Worm (Caenorhabditis elegans) whole organism, L4 larva: Measurements from ENCODE around the gene gln-5.

Experiments used
- F44E2.7 ChIP-seq: fragments of 200-800 bp; sonication (Bioruptor generic); IDR thresholded peaks from 2 replicates; pipeline ENCODE4 v2.1.2; 2022; ENCODE audit warnings: missing genetic modification characterization, missing compliant biosample characterization
- F49E8.2 ChIP-seq: sonication (generic microtip); optimal IDR thresholded peaks from 2 replicates; lab custom pipeline; 2016; ENCODE audit warnings: missing compliant biosample characterization, mild to moderate bottlenecking, missing genetic modification characterization, borderline replicate concordance
- T26A8.4 ChIP-seq: fragments of 200-800 bp; sonication (Bioruptor generic); IDR thresholded peaks from 2 replicates; pipeline ENCODE4 v1.3.6; 2022; ENCODE audit warnings: missing genetic modification characterization, missing compliant biosample characterization
- Y105C5A.15 ChIP-seq: fragments of 200-800 bp; sonication (Bioruptor generic); IDR thresholded peaks from 2 replicates; pipeline ENCODE4 v1.3.6; 2022; ENCODE audit warnings: missing genetic modification characterization, missing compliant biosample characterization
- Y5F2A.4 ChIP-seq: fragments of 200-800 bp; sonication (Bioruptor generic); optimal IDR thresholded peaks from 2 replicates; lab custom pipeline; 2018; ENCODE audit warnings: mild to moderate bottlenecking, missing genetic modification characterization, missing compliant biosample characterization
- aha-1 ChIP-seq: fragments of 150-350 bp; peaks from one replicate; lab custom pipeline; 2014; ENCODE audit warnings: missing biosample characterization, missing genetic modification characterization
- ama-1 ChIP-seq: fragments of 150-350 bp; optimal IDR thresholded peaks from 2 replicates; lab custom pipeline; 2014; ENCODE audit warnings: inconsistent platforms, mixed read lengths
- attf-4 ChIP-seq: sonication (generic microtip); optimal IDR thresholded peaks from 3 replicates; lab custom pipeline; 2017; ENCODE audit warnings: missing biosample characterization, missing genetic modification characterization
- ceh-20 ChIP-seq: fragments of 200-800 bp; sonication (Bioruptor generic); IDR thresholded peaks from 2 replicates; pipeline ENCODE4 v1.3.6; 2022; ENCODE audit warnings: missing genetic modification reagents, missing genetic modification characterization, missing compliant biosample characterization
- ceh-62 ChIP-seq: sonication (generic microtip); optimal IDR thresholded peaks from 2 replicates; lab custom pipeline; 2017; ENCODE audit warnings: missing biosample characterization, missing genetic modification characterization
- ctbp-1 ChIP-seq: fragments of 200-800 bp; sonication (Bioruptor generic); IDR thresholded peaks from 2 replicates; pipeline ENCODE4 v1.3.6; 2022; ENCODE audit warnings: missing genetic modification reagents, missing genetic modification characterization, missing compliant biosample characterization
- daf-19 ChIP-seq: fragments of 200-800 bp; sonication (Bioruptor generic); conservative IDR thresholded peaks from 2 replicates; pipeline ENCODE4 v1.3.6; 2022; ENCODE audit warnings: missing genetic modification characterization, missing compliant biosample characterization
- dmd-8 ChIP-seq: fragments of 200-800 bp; sonication (Bioruptor generic); IDR thresholded peaks from 2 replicates; pipeline ENCODE4 v1.3.6; 2022; ENCODE audit warnings: missing genetic modification characterization, missing compliant biosample characterization
- dmd-9 ChIP-seq: fragments of 200-800 bp; sonication (Bioruptor generic); IDR thresholded peaks from 2 replicates; pipeline ENCODE4 v1.3.6; 2022; ENCODE audit warnings: missing genetic modification reagents, missing genetic modification characterization, missing compliant biosample characterization
- egl-43 ChIP-seq: fragments of 200-800 bp; sonication (Bioruptor generic); IDR thresholded peaks from 2 replicates; pipeline ENCODE4 v1.3.6; 2022; ENCODE audit warnings: missing genetic modification reagents, missing genetic modification characterization, missing compliant biosample characterization
- fkh-10 ChIP-seq: fragments of 150-350 bp; optimal IDR thresholded peaks from 2 replicates; lab custom pipeline; 2014; ENCODE audit warnings: missing biosample characterization, missing genetic modification reagents, missing genetic modification characterization
- gei-8 ChIP-seq: fragments of 200-800 bp; sonication (Bioruptor generic); optimal IDR thresholded peaks from 2 replicates; lab custom pipeline; 2018; ENCODE audit warnings: mild to moderate bottlenecking, missing genetic modification characterization, missing compliant biosample characterization
- hmg-1.1 ChIP-seq: fragments of 200-800 bp; sonication (Bioruptor generic); IDR thresholded peaks from 2 replicates; pipeline ENCODE4 v1.3.6; 2022; ENCODE audit warnings: missing genetic modification reagents, missing genetic modification characterization, missing compliant biosample characterization
- lin-13 ChIP-seq: fragments of 150-350 bp; optimal IDR thresholded peaks from 2 replicates; lab custom pipeline; 2014; ENCODE audit warnings: missing biosample characterization, missing genetic modification reagents, missing genetic modification characterization
- lin-29 ChIP-seq: fragments of 200-800 bp; sonication (Bioruptor generic); IDR thresholded peaks from 2 replicates; pipeline ENCODE4 v1.3.6; 2022; ENCODE audit warnings: missing genetic modification reagents, missing genetic modification characterization, missing compliant biosample characterization
- mxl-2 ChIP-seq: fragments of 200-800 bp; sonication (Bioruptor generic); conservative IDR thresholded peaks from 2 replicates; pipeline ENCODE4 v1.3.6; 2022; ENCODE audit warnings: missing genetic modification reagents, missing genetic modification characterization, missing compliant biosample characterization
- mxl-3 ChIP-seq: fragments of 200-800 bp; sonication (Bioruptor generic); optimal IDR thresholded peaks from 2 replicates; lab custom pipeline; 2018; ENCODE audit warnings: mild to moderate bottlenecking, missing genetic modification characterization, missing compliant biosample characterization
- nhr-10 ChIP-seq: fragments of 150-350 bp; optimal IDR thresholded peaks from 2 replicates; lab custom pipeline; 2014; ENCODE audit warnings: missing biosample characterization, missing genetic modification characterization
- nhr-102 ChIP-seq: sonication (generic microtip); optimal IDR thresholded peaks from 2 replicates; lab custom pipeline; 2016; ENCODE audit warnings: mild to moderate bottlenecking, missing genetic modification characterization, moderate library complexity, missing compliant biosample characterization
- nhr-25 ChIP-seq: sonication (generic microtip); optimal IDR thresholded peaks from 2 replicates; lab custom pipeline; 2017; ENCODE audit warnings: missing genetic modification characterization, mild to moderate bottlenecking, missing compliant biosample characterization, antibody characterized with exemption, moderate library complexity, borderline replicate concordance; ENCODE audit not compliant: insufficient read depth
- nhr-76 ChIP-seq: fragments of 150-350 bp; optimal IDR thresholded peaks from 2 replicates; lab custom pipeline; 2014; ENCODE audit warnings: missing biosample characterization, missing genetic modification characterization
- php-3 ChIP-seq: fragments of 200-800 bp; sonication (Bioruptor generic); IDR thresholded peaks from 2 replicates; pipeline ENCODE4 v1.3.6; 2022; ENCODE audit warnings: missing genetic modification reagents, missing genetic modification characterization, missing compliant biosample characterization
- saeg-2 ChIP-seq: fragments of 200-800 bp; sonication (Bioruptor generic); IDR thresholded peaks from 2 replicates; pipeline ENCODE4 v1.3.6; 2022; ENCODE audit warnings: missing genetic modification reagents, missing genetic modification characterization, missing compliant biosample characterization
- snpc-4 ChIP-seq: fragments of 150-350 bp; optimal IDR thresholded peaks from 2 replicates; lab custom pipeline; 2014; ENCODE audit warnings: missing biosample characterization, missing genetic modification characterization
- spr-3 ChIP-seq: fragments of 200-800 bp; sonication (Bioruptor generic); optimal IDR thresholded peaks from 2 replicates; lab custom pipeline; 2018; ENCODE audit warnings: mild to moderate bottlenecking, missing genetic modification characterization, missing compliant biosample characterization
- unc-130 ChIP-seq: sonication (generic microtip); optimal IDR thresholded peaks from 2 replicates; lab custom pipeline; 2016; ENCODE audit warnings: missing genetic modification reagents, missing genetic modification characterization, missing compliant biosample characterization
- unc-62 ChIP-seq, 3 experiments: fragments of 150-350 bp in 1 of 3; sonication (generic microtip); optimal IDR thresholded peaks in 2 of 3; peaks in 1 of 3; 1 replicate in 1 of 3; 2 replicates in 2 of 3; lab custom pipeline; 2014 to 2017; ENCODE audit warnings: missing biosample characterization in 3 of 3, missing genetic modification characterization in 3 of 3, missing genetic modification reagents in 3 of 3, missing genotype in 1 of 3
- zag-1 ChIP-seq: fragments of 150-350 bp; optimal IDR thresholded peaks from 2 replicates; lab custom pipeline; 2014; ENCODE audit warnings: missing biosample characterization, missing genetic modification characterization
- zip-2 ChIP-seq: fragments of 150-350 bp; optimal IDR thresholded peaks from 2 replicates; lab custom pipeline; 2014; ENCODE audit warnings: missing biosample characterization, missing genetic modification characterization
- ztf-11 ChIP-seq: fragments of 150-350 bp; optimal IDR thresholded peaks from 2 replicates; lab custom pipeline; 2014; ENCODE audit warnings: missing biosample characterization, missing genetic modification characterization

Gene gln-5

DNA sequence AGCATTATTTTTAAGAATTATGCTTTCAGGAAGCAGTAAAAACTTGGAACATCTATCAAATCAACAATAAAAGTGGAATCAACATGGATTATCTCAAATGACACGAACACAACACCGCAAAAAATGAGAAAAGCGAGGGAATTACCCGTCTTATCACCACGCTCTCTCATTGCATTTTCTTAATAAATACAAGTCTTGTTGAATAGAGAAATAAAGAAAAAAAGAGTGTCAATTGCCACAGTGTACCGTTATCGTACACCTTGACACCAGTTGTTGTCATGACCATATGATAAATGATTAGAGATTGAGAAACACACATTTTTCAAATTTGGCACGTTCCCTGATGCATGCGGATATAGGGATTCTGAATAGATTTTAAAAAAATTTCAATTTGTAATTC is 9.7 kb downstream of the gln-5 start (continued):
- TF ChIP-seq zag-1 (tag; lab: Kevin White, UChicago) (no peak), mxl-3 (GFP tag; lab: Kevin White, UChicago) (peak; percentile 94), gei-8 (GFP tag; lab: Kevin White, UChicago) (no peak), lin-13 (GFP tag; lab: Kevin White, UChicago) (peak; percentile 0), ztf-11 (tag; lab: Kevin White, UChicago) (no peak), attf-4 (tag; lab: Kevin White, UChicago) (no peak), php-3 (GFP tag; lab: Robert Waterston, UW) (no peak), ceh-20 (GFP tag; lab: Robert Waterston, UW) (no peak), F49E8.2 (tag; lab: Kevin White, UChicago) (no peak), F44E2.7 (GFP tag; lab: Robert Waterston, UW) (no peak)
- TF ChIP-seq, all 104 proteins: peak for 26

DNA sequence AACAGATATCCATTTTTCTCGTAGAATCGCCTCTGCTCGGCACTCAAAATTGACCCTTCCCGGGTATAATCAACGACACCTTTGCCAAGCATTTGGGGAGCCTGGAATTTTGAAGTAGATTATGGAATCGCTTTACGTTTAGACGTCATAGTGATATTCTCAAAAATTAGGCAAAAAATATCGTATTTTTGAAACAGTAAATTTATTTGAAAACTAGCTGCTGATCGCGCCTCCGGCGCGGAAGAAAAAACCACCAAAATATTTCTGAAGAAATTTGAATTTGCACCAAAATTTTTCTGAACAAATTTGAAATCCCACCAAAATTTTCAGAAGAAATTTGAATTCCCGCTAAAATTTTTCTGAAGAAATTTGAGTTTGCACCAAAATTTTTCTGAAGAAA is 11.1 kb downstream of the gln-5 start, which contains the start of gene ZK550.6:
ZK550.6 (minus strand) TSS at position 101 of the 400 bp plus-strand sequence.
- TF ChIP-seq unc-62 (GFP tag; optimal IDR thresholded peaks at IDR 0.05 in 1 of 2; lab: Kevin White, UChicago) (peak in 1 of 2 experiments; percentile 18), unc-62 (tag; optimal IDR thresholded peaks at IDR 0.05; lab: Kevin White, UChicago) (no peak), aha-1 (tag; lab: Kevin White, UChicago) (peak; percentile 17), dmd-9 (no peak)

DNA sequence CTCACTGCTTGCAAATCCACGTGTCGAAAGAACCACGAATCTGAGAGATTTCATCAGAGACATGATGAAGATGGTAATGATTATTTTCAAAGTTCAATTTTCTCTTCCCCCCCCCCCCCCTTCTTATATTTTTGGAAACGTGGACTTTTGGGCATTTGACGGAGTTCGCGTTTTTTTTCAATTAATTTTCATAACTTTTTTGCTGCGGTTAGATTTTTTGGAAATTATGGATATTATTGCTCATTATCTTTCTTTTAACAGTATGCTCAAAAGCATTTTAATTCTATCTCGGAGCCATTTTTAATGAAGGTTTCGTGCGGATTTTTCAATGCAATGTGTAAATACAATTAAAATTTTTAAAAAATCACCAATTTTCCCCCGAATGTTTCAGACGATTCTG is 14.1 kb downstream of the gln-5 start, which contains the start of gene phyh-1:
phyh-1 (minus strand) TSS at position 101 of the 400 bp plus-strand sequence.
- TF ChIP-seq gei-8 (GFP tag; lab: Kevin White, UChicago) (no peak), ama-1 (no peak), ctbp-1 (GFP tag; lab: Robert Waterston, UW) (no peak), fkh-10 (no peak), egl-43 (GFP tag; lab: Robert Waterston, UW) (no peak), php-3 (GFP tag; lab: Robert Waterston, UW) (no peak), lin-29 (GFP tag; lab: Robert Waterston, UW) (no peak), nhr-25 (tag; lab: Kevin White, UChicago) (no peak), snpc-4 (no peak)

DNA sequence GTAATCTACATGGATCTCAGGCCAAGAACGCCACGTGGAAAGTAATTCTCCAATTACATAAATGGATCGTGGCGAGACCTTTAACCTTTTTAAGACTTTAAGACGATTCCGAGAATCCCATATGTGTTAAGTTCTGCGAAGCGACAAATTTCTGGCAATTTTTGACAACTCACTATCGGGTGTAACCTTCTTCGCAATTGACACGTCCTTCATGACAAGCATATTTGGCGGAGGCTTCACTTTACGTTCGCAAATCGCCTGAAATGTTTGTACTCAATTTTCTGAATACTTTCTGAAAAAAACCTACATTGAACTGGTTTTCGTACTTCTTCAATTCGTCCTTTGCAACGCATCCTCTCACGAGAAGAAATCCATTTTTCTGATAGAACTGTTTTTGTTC is 14.6 kb downstream of the gln-5 start:
- TF ChIP-seq aha-1 (tag; lab: Kevin White, UChicago), result peak; percentile 63
- no peak for TF ChIP-seq gei-8 (GFP tag; lab: Kevin White, UChicago)
- no peak for TF ChIP-seq nhr-10 (tag; lab: Kevin White, UChicago)

ce11 chrIV:17255001-17255400 is 18.5 kb downstream of the gln-5 start, which contains the start of gene gtf-2E1:
gtf-2E1 (plus strand) TSS chrIV:17255301.
- TF ChIP-seq nhr-76 (tag; lab: Kevin White, UChicago), result no peak
- no peak for TF ChIP-seq hmg-1.1 (GFP tag; lab: Robert Waterston, UW)
- TF ChIP-seq ceh-62 (tag; lab: Kevin White, UChicago), result no peak
- TF ChIP-seq nhr-102 (tag; lab: Kevin White, UChicago), result no peak
- TF ChIP-seq snpc-4, result no peak
- no peak for TF ChIP-seq zip-2 (tag; lab: Kevin White, UChicago)
- TF ChIP-seq unc-62 (GFP tag; optimal IDR thresholded peaks at IDR 0.05 in 1 of 2; lab: Kevin White, UChicago), result no peak
- no peak for TF ChIP-seq unc-62 (tag; optimal IDR thresholded peaks at IDR 0.05; lab: Kevin White, UChicago)
- no peak for TF ChIP-seq daf-19
- no peak for TF ChIP-seq unc-130 (GFP tag; lab: Kevin White, UChicago)
- TF ChIP-seq mxl-2, result no peak
- TF ChIP-seq Y5F2A.4 (GFP tag; lab: Kevin White, UChicago), result no peak
- no peak for TF ChIP-seq Y105C5A.15 (GFP tag; lab: Robert Waterston, UW)
- no peak for TF ChIP-seq fkh-10
- TF ChIP-seq T26A8.4 (GFP tag; lab: Robert Waterston, UW), result no peak
- TF ChIP-seq dmd-8 (GFP tag; lab: Robert Waterston, UW), result no peak
- TF ChIP-seq spr-3, result no peak
- TF ChIP-seq saeg-2 (GFP tag; lab: Robert Waterston, UW), result no peak
- no peak for TF ChIP-seq nhr-10 (tag; lab: Kevin White, UChicago)
